Worm (Caenorhabditis elegans) whole organism, mixed stage, embryonic: ENCODE measurements around the gene Y46H3D.8.

Source experiments
- bed-3 ChIP-seq: fragments of 200-800 bp; sonication (Bioruptor generic); optimal IDR thresholded peaks from 3 replicates; lab custom pipeline; 2018; ENCODE audit warnings: mild to moderate bottlenecking, missing genetic modification characterization, moderate library complexity, missing compliant biosample characterization
- blmp-1 ChIP-seq: fragments of 150-350 bp; optimal IDR thresholded peaks from 2 replicates; lab custom pipeline; 2014; ENCODE audit warnings: missing biosample characterization, missing genetic modification characterization
- ceh-43 ChIP-seq: fragments of 200-800 bp; sonication (Bioruptor generic); optimal IDR thresholded peaks from 2 replicates; lab custom pipeline; 2018; ENCODE audit warnings: mild to moderate bottlenecking, missing genetic modification characterization, moderate library complexity, missing compliant biosample characterization
- ceh-83 ChIP-seq: fragments of 200-800 bp; sonication (Bioruptor generic); optimal IDR thresholded peaks from 2 replicates; lab custom pipeline; 2018; ENCODE audit warnings: mild to moderate bottlenecking, missing genetic modification characterization, missing compliant biosample characterization
- ces-1 ChIP-seq: fragments of 150-350 bp; optimal IDR thresholded peaks from 2 replicates; lab custom pipeline; 2014; ENCODE audit warnings: missing biosample characterization, missing genetic modification reagents, missing genetic modification characterization
- drap-1 ChIP-seq: fragments of 200-800 bp; sonication (Bioruptor generic); optimal IDR thresholded peaks from 3 replicates; lab custom pipeline; 2018; ENCODE audit warnings: mild to moderate bottlenecking, missing genetic modification characterization, missing compliant biosample characterization
- elt-1 ChIP-seq: sonication (generic microtip); optimal IDR thresholded peaks from 2 replicates; lab custom pipeline; 2017; ENCODE audit warnings: missing genetic modification characterization, mild to moderate bottlenecking, missing compliant biosample characterization, antibody characterized with exemption, moderate library complexity, borderline replicate concordance; ENCODE audit not compliant: insufficient read depth
- flh-1 ChIP-seq: fragments of 200-800 bp; sonication (Bioruptor generic); optimal IDR thresholded peaks from 2 replicates; lab custom pipeline; 2018; ENCODE audit warnings: mild to moderate bottlenecking, missing genetic modification characterization, moderate library complexity, missing compliant biosample characterization
- ham-2 ChIP-seq: fragments of 200-800 bp; sonication (Bioruptor generic); optimal IDR thresholded peaks from 2 replicates; lab custom pipeline; 2018; ENCODE audit warnings: mild to moderate bottlenecking, missing genetic modification characterization, missing compliant biosample characterization
- hlh-1 ChIP-seq: fragments of 150-350 bp; optimal IDR thresholded peaks from 2 replicates; lab custom pipeline; 2014; ENCODE audit warnings: missing biosample characterization, missing genetic modification reagents, missing genetic modification characterization
- lin-13 ChIP-seq: fragments of 150-350 bp; optimal IDR thresholded peaks from 2 replicates; lab custom pipeline; 2014; ENCODE audit warnings: missing biosample characterization, missing genetic modification characterization
- lin-32 ChIP-seq: fragments of 200-800 bp; sonication (Bioruptor generic); optimal IDR thresholded peaks from 2 replicates; lab custom pipeline; 2018; ENCODE audit warnings: mild to moderate bottlenecking, missing genetic modification characterization, missing compliant biosample characterization
- lsy-2 ChIP-seq: fragments of 150-350 bp; optimal IDR thresholded peaks from 2 replicates; lab custom pipeline; 2014; ENCODE audit warnings: missing biosample characterization, missing genetic modification characterization
- mab-5 ChIP-seq: fragments of 150-350 bp; optimal IDR thresholded peaks from 2 replicates; lab custom pipeline; 2014; ENCODE audit warnings: missing biosample characterization, missing genetic modification characterization
- mls-2 ChIP-seq: sonication (generic microtip); optimal IDR thresholded peaks from 2 replicates; lab custom pipeline; 2016; ENCODE audit warnings: mild to moderate bottlenecking, missing genetic modification characterization, moderate library complexity, missing compliant biosample characterization
- nhr-12 ChIP-seq: fragments of 150-350 bp; optimal IDR thresholded peaks from 2 replicates; lab custom pipeline; 2014; ENCODE audit warnings: missing biosample characterization, missing genetic modification characterization
- nhr-2 ChIP-seq: fragments of 150-350 bp; optimal IDR thresholded peaks from 2 replicates; lab custom pipeline; 2014; ENCODE audit warnings: missing biosample characterization, missing genetic modification characterization
- nhr-237 ChIP-seq: fragments of 150-350 bp; optimal IDR thresholded peaks from 2 replicates; lab custom pipeline; 2014; ENCODE audit warnings: missing biosample characterization, missing genetic modification characterization
- nhr-28 ChIP-seq: fragments of 150-350 bp; optimal IDR thresholded peaks from 2 replicates; lab custom pipeline; 2014; ENCODE audit warnings: missing biosample characterization, missing genetic modification characterization
- nhr-76 ChIP-seq: sonication (generic microtip); optimal IDR thresholded peaks from 2 replicates; lab custom pipeline; 2017; ENCODE audit warnings: missing biosample characterization, missing genetic modification characterization
- sem-2 ChIP-seq: fragments of 200-800 bp; sonication (Bioruptor generic); optimal IDR thresholded peaks from 2 replicates; lab custom pipeline; 2018; ENCODE audit warnings: mild to moderate bottlenecking, missing genetic modification characterization, missing compliant biosample characterization
- snpc-4 ChIP-seq: fragments of 150-350 bp; optimal IDR thresholded peaks from 2 replicates; lab custom pipeline; 2014; ENCODE audit warnings: missing biosample characterization, missing genetic modification characterization
- sptf-1 ChIP-seq: sonication (generic microtip); optimal IDR thresholded peaks from 2 replicates; lab custom pipeline; 2017; ENCODE audit warnings: mild to moderate bottlenecking, missing genetic modification characterization, moderate library complexity, missing compliant biosample characterization
- tbx-8 ChIP-seq: fragments of 200-800 bp; sonication (Bioruptor generic); optimal IDR thresholded peaks from 2 replicates; lab custom pipeline; 2018; ENCODE audit warnings: mild to moderate bottlenecking, missing genetic modification characterization, moderate library complexity, missing compliant biosample characterization
- unc-120 ChIP-seq: sonication (generic microtip); optimal IDR thresholded peaks from 2 replicates; lab custom pipeline; 2017; ENCODE audit warnings: missing genetic modification characterization, missing compliant biosample characterization; ENCODE audit not compliant: poor library complexity, severe bottlenecking
- unc-39 ChIP-seq: fragments of 150-350 bp; optimal IDR thresholded peaks from 2 replicates; lab custom pipeline; 2014; ENCODE audit warnings: missing biosample characterization, missing genetic modification characterization
- unc-62 ChIP-seq: fragments of 150-350 bp; optimal IDR thresholded peaks from 2 replicates; lab custom pipeline; 2014; ENCODE audit warnings: missing biosample characterization, missing genetic modification reagents, missing genetic modification characterization
- zip-8 ChIP-seq: fragments of 150-350 bp; optimal IDR thresholded peaks from 2 replicates; lab custom pipeline; 2014; ENCODE audit warnings: missing biosample characterization, missing genetic modification characterization
- ztf-11 ChIP-seq: fragments of 150-350 bp; optimal IDR thresholded peaks from 2 replicates; lab custom pipeline; 2014; ENCODE audit warnings: missing biosample characterization, missing genetic modification characterization

Y46H3D.8 gene

DNA sequence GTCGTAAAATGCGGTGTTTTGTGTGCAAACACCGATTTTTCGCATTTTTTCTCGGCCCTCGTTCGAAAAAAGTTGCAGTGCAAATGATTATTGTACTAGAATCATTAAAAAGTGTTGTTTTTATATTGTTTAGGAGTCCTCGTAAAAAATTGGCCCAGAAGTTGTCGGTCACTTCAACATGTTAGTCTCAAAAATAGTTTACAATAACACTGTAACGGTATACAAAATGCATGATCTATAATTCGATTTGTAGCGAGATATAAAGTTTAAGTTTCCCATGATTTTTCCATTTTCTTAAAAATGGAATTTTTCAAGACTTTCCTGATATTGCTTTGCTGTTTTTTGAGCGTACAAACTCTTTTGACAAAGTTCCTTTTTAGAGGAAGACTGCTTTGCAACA, 35.9 kb upstream of the Y46H3D.8 start, which contains the start of gene K04F1.8:
TSS of gene K04F1.8 (plus strand) at position 301 of the 400 bp plus-strand sequence.
- TF ChIP-seq nhr-28 (tag; lab: Kevin White, UChicago) (no peak), blmp-1 (no peak), nhr-2 (tag; lab: Kevin White, UChicago) (no peak), nhr-237 (tag; lab: Kevin White, UChicago) (no peak), tbx-8 (GFP tag; lab: Kevin White, UChicago) (no peak), ces-1 (GFP tag; lab: Kevin White, UChicago) (no peak)

DNA sequence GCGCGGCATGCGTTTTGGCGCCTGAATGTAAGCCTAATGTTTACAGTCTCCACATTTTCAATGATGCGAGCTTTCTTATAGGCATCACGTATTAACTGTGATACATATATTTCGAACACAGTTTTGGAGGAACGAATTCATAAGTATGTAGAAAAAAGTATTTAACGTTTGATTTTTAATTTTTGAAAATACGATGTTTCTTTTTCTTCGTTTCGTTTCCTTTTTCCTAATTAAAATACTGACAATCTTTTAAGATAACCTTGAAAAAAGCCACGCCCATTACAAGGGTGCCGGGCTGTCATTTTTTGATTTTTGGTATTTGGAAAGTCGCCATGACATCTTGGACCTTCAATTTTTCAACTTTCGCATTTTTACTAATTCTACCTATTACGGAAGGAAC, 33.9 kb upstream of the Y46H3D.8 start, which contains the start of gene K04F1.9:
TSS of gene K04F1.9 (plus strand) at position 301 of the 400 bp plus-strand sequence.
- TF ChIP-seq ztf-11 (no peak), tbx-8 (GFP tag; lab: Kevin White, UChicago) (no peak), nhr-2 (tag; lab: Kevin White, UChicago) (no peak), mls-2 (tag; lab: Kevin White, UChicago) (no peak), ham-2 (no peak), elt-1 (no peak), lin-13 (tag; lab: Kevin White, UChicago) (no peak), drap-1 (GFP tag; lab: Kevin White, UChicago) (no peak), unc-120 (no peak), ceh-83 (GFP tag; lab: Kevin White, UChicago) (no peak)
- TF ChIP-seq, all 35 proteins: peak for 0

DNA sequence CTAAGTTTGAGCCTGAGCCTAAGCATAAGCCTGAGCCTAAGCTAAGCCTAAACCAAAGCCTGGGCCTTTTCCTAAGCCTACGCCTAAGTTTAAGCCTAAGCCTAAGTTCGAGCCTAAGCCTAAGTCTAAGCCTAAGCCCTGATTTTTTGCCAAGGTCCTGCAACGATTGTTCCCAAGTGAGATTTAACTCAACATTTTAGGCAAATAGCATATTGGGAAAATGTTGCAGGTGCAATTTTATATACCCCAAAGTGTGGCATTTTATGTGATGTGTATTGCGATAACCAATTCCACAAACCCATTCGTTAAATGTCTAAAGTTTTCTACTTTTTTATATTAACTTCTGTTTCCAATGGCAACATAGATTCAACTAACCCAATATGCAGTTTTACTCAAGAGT, 31.2 kb upstream of the Y46H3D.8 start, which contains the start of gene irld-40:
TSS of gene irld-40 (plus strand) at position 301 of the 400 bp plus-strand sequence.
- TF ChIP-seq ceh-43 (GFP tag; lab: Kevin White, UChicago) = no peak
- no peak for TF ChIP-seq sptf-1
- TF ChIP-seq tbx-8 (GFP tag; lab: Kevin White, UChicago) = no peak
- no peak for TF ChIP-seq unc-39 (tag; lab: Kevin White, UChicago)
- TF ChIP-seq lsy-2 (tag; lab: Kevin White, UChicago) = no peak

DNA sequence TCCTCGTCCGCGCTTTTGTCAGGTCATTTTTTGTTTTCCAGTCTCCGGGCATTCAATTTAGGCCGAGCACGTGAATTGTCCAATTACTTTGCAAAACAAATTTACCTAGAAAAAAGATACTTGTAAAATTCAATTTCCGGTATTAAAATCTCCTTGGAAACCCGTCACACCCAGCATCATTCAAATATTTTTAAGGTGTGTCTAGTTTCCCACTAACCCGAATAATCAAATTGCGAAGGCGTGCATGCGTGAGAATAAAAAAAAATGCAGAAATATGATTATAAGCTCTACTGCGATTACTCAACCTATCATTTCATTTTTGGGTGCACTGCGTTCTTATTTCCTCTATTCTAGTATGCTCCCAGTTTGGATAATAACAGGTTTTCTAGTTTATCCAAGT, 23.8 kb upstream of the Y46H3D.8 start, which contains the start of gene irld-11:
TSS of gene irld-11 (plus strand) at position 301 of the 400 bp plus-strand sequence.
- no peak for TF ChIP-seq elt-1
- TF ChIP-seq nhr-12 = no peak
- no peak for TF ChIP-seq ztf-11
- no peak for TF ChIP-seq lsy-2 (tag; lab: Kevin White, UChicago)
- no peak for TF ChIP-seq snpc-4 (tag; lab: Kevin White, UChicago)
- TF ChIP-seq tbx-8 (GFP tag; lab: Kevin White, UChicago) = no peak
- TF ChIP-seq nhr-76 = no peak
- no peak for TF ChIP-seq sptf-1
- TF ChIP-seq ceh-83 (GFP tag; lab: Kevin White, UChicago) = no peak
- TF ChIP-seq mab-5 (tag; lab: Kevin White, UChicago) = no peak

DNA sequence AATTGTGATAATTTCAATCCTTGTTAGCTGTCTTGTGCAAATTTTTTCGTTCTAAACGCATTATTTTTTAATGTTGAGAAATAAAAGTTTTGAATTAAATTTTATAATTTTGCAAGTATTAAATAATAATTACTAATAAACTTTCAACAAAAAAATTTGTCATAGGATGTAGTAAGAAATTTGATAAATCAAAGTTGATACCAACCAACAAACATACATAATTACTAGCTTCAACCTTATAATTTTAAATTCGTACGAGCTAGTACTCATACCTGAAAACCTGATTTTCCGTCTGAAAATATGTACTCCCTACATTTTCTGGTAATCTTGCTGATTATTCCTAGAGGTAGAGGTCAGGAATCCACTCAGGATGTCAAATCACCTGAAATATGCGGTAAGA, 20.0 kb upstream of the Y46H3D.8 start, which contains the start of gene irld-44:
TSS of gene irld-44 (plus strand) at position 301 of the 400 bp plus-strand sequence.
- TF ChIP-seq bed-3 (GFP tag; lab: Kevin White, UChicago) (no peak), nhr-2 (tag; lab: Kevin White, UChicago) (no peak), blmp-1 (no peak), ces-1 (GFP tag; lab: Kevin White, UChicago) (no peak), mls-2 (tag; lab: Kevin White, UChicago) (no peak)
- TF ChIP-seq, all 35 proteins: peak for 0

DNA sequence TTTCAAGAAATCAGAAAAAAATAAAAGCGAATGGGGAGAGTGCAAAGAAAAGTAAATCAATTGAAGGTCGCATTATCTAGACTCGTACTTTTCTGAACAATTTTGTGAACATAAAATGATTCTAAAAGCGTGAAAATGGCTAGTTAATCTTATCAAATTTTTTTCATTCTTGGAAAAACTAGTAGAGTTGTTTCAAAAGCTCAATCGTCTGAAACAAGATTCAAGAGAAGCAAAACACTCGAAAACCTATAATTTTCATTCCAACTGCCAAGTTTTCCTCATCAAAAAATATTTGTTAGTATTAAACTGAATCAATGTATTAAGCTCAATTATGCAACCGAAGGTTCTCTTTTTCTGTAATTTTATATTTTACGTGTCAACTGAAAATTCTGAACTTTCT, 17.0 kb upstream of the Y46H3D.8 start, which contains the start of gene irld-45:
TSS of gene irld-45 (plus strand) at position 301 of the 400 bp plus-strand sequence.
- TF ChIP-seq sem-2 (GFP tag; lab: Kevin White, UChicago) (no peak), lin-32 (GFP tag; lab: Kevin White, UChicago) (no peak), hlh-1 (tag; lab: Kevin White, UChicago) (no peak), blmp-1 (no peak), mab-5 (tag; lab: Kevin White, UChicago) (no peak), unc-62 (GFP tag; lab: Kevin White, UChicago) (no peak), zip-8 (tag; lab: Kevin White, UChicago) (no peak)

DNA sequence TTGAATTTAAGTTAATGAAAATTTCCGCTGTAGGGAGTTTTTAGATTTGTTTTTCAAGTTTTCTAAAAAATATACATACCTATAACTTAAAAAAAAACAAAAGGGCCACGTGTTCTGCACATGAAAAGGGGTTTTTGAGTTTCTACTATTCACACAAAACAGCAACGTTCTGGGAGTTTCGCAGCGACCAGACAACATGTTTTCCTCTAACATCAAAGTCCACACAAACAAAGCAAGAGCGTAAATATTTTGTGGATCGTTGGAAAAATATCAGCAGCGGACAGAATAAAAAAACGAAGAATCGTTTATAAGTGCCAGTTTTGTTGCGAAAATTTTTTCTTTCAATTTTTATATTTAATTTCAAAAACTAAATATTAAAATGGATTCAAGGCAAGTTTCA, 12.8 kb upstream of the Y46H3D.8 start, which contains the start of gene alh-2:
TSS of gene alh-2 (plus strand) at position 284 of the 400 bp plus-strand sequence.
- TF ChIP-seq flh-1 (GFP tag; lab: Kevin White, UChicago) = no peak
- TF ChIP-seq nhr-237 (tag; lab: Kevin White, UChicago) = no peak
